Worm (Caenorhabditis elegans) whole organism, L3 larva: ENCODE measurements around the gene ZK682.7.

Experiments used
- ZK546.5 ChIP-seq: sonication (generic microtip); optimal IDR thresholded peaks from 2 replicates; lab custom pipeline; 2017; ENCODE audit warnings: missing biosample characterization, missing genetic modification characterization
- nhr-77 ChIP-seq: fragments of 150-350 bp; optimal IDR thresholded peaks from 2 replicates; lab custom pipeline; 2014; ENCODE audit warnings: missing biosample characterization, missing genetic modification characterization

ce11 chrV:9340318-9340717 is 48.4 kb upstream of the ZK682.7 start:
- TF ChIP-seq ZK546.5 (tag; lab: Kevin White, UChicago), result no peak
- no peak for TF ChIP-seq nhr-77
